Worm (Caenorhabditis elegans) whole organism, young adult: Measurements from ENCODE around the gene adbp-1.

Experiments used
- B0336.3 ChIP-seq: fragments of 200-800 bp; sonication (Bioruptor generic); IDR thresholded peaks from 2 replicates; pipeline ENCODE4 v1.3.6; 2022; ENCODE audit warnings: missing genetic modification characterization, missing compliant biosample characterization
- C17E4.6 ChIP-seq: fragments of 200-800 bp; sonication (Bioruptor generic); IDR thresholded peaks from 2 replicates; pipeline ENCODE4 v1.3.6; 2022; ENCODE audit warnings: missing genetic modification reagents, missing genetic modification characterization, missing compliant biosample characterization
- F10E7.11 ChIP-seq: sonication (generic microtip); optimal IDR thresholded peaks from 2 replicates; lab custom pipeline; 2017; ENCODE audit warnings: mild to moderate bottlenecking, missing genetic modification characterization, moderate library complexity, missing compliant biosample characterization
- F33H1.4 ChIP-seq: fragments of 200-800 bp; sonication (Bioruptor generic); IDR thresholded peaks from 2 replicates; pipeline ENCODE4 v1.3.6; 2022; ENCODE audit warnings: missing genetic modification reagents, missing genetic modification characterization, missing compliant biosample characterization
- F37B4.10 ChIP-seq: fragments of 200-800 bp; sonication (Bioruptor generic); IDR thresholded peaks from 2 replicates; pipeline ENCODE4 v1.3.6; 2022; ENCODE audit warnings: missing genetic modification characterization, missing compliant biosample characterization
- F52B5.7 ChIP-seq: sonication (generic microtip); optimal IDR thresholded peaks from 2 replicates; lab custom pipeline; 2016; ENCODE audit warnings: mild to moderate bottlenecking, missing genetic modification characterization, missing compliant biosample characterization
- T26A5.8 ChIP-seq: sonication (generic microtip); optimal IDR thresholded peaks from 2 replicates; lab custom pipeline; 2016; ENCODE audit warnings: missing genetic modification characterization, missing compliant biosample characterization
- Y67H2A.10 ChIP-seq: fragments of 200-800 bp; sonication (Bioruptor generic); conservative IDR thresholded peaks from 2 replicates; pipeline ENCODE4 v1.3.6; 2022; ENCODE audit warnings: missing genetic modification reagents, missing genetic modification characterization, missing compliant biosample characterization
- Y95B8A.8 ChIP-seq: fragments of 200-800 bp; sonication (Bioruptor generic); IDR thresholded peaks from 2 replicates; pipeline ENCODE4 v1.3.6; 2022; ENCODE audit warnings: missing genetic modification reagents, missing genetic modification characterization, missing compliant biosample characterization
- ZK185.1 ChIP-seq: sonication (generic microtip); optimal IDR thresholded peaks from 2 replicates; lab custom pipeline; 2016; ENCODE audit warnings: mild to moderate bottlenecking, missing genetic modification characterization, missing compliant biosample characterization; ENCODE audit not compliant: poor library complexity, severe bottlenecking
- akir-1 ChIP-seq: fragments of 200-800 bp; sonication (Bioruptor generic); optimal IDR thresholded peaks from 2 replicates; lab custom pipeline; 2018; ENCODE audit warnings: mild to moderate bottlenecking, missing genetic modification characterization, moderate library complexity, missing compliant biosample characterization
- aptf-3 ChIP-seq: fragments of 200-800 bp; sonication (Bioruptor generic); IDR thresholded peaks from 2 replicates; pipeline ENCODE4 v1.3.6; 2022; ENCODE audit warnings: missing genetic modification characterization, missing compliant biosample characterization
- atf-7 ChIP-seq: sonication (generic microtip); optimal IDR thresholded peaks from 2 replicates; lab custom pipeline; 2017; ENCODE audit warnings: mild to moderate bottlenecking, missing genetic modification characterization, missing compliant biosample characterization
- attf-5 ChIP-seq: fragments of 200-800 bp; sonication (Bioruptor generic); optimal IDR thresholded peaks from 2 replicates; lab custom pipeline; 2018; ENCODE audit warnings: mild to moderate bottlenecking, missing genetic modification characterization, missing compliant biosample characterization
- bed-1 ChIP-seq: fragments of 200-800 bp; sonication (Bioruptor generic); IDR thresholded peaks from 2 replicates; pipeline ENCODE4 v1.3.6; 2022; ENCODE audit warnings: missing genetic modification reagents, missing genetic modification characterization, missing compliant biosample characterization
- cebp-1 ChIP-seq, 2 experiments: fragments of 200-800 bp in 1 of 2; sonication (Bioruptor generic) in 1 of 2; sonication (generic microtip) in 1 of 2; IDR thresholded peaks in 1 of 2; optimal IDR thresholded peaks in 1 of 2; 2 replicates each; pipeline versions ENCODE4 v1.3.6 to Lab custom; 2017 to 2022; ENCODE audit warnings: missing compliant biosample characterization in 2 of 2, missing genetic modification characterization in 2 of 2, mild to moderate bottlenecking in 1 of 2, missing genetic modification reagents in 1 of 2, moderate library complexity in 1 of 2
- cebp-2 ChIP-seq: fragments of 200-800 bp; sonication (Bioruptor generic); IDR thresholded peaks from 2 replicates; pipeline ENCODE4 v1.3.6; 2022; ENCODE audit warnings: missing genetic modification characterization, missing compliant biosample characterization
- ceh-27 ChIP-seq: fragments of 200-800 bp; sonication (Bioruptor generic); optimal IDR thresholded peaks from 2 replicates; lab custom pipeline; 2018; ENCODE audit warnings: mild to moderate bottlenecking, missing genetic modification characterization, moderate library complexity, missing compliant biosample characterization
- ceh-58 ChIP-seq: fragments of 200-800 bp; sonication (Bioruptor generic); IDR thresholded peaks from 2 replicates; pipeline ENCODE4 v1.3.6; 2022; ENCODE audit warnings: missing genetic modification characterization, missing compliant biosample characterization
- ceh-79 ChIP-seq: sonication (generic microtip); optimal IDR thresholded peaks from 2 replicates; lab custom pipeline; 2017; ENCODE audit warnings: mild to moderate bottlenecking, missing genetic modification characterization, missing compliant biosample characterization
- die-1 ChIP-seq: sonication (generic microtip); optimal IDR thresholded peaks from 2 replicates; lab custom pipeline; 2016; ENCODE audit warnings: missing genotype, mild to moderate bottlenecking, missing genetic modification characterization, missing compliant biosample characterization
- dpl-1 ChIP-seq: fragments of 150-350 bp; optimal IDR thresholded peaks from 2 replicates; lab custom pipeline; 2014; ENCODE audit warnings: missing biosample characterization, missing genetic modification reagents, missing genetic modification characterization
- efl-1 ChIP-seq: fragments of 150-350 bp; optimal IDR thresholded peaks from 2 replicates; lab custom pipeline; 2014; ENCODE audit warnings: missing biosample characterization, missing genetic modification reagents, missing genetic modification characterization
- egl-18 ChIP-seq: fragments of 200-800 bp; sonication (Bioruptor generic); IDR thresholded peaks from 2 replicates; pipeline ENCODE4 v1.3.6; 2022; ENCODE audit warnings: missing genetic modification reagents, missing genetic modification characterization, missing compliant biosample characterization
- egl-44 ChIP-seq: fragments of 200-800 bp; sonication (Bioruptor generic); IDR thresholded peaks from 2 replicates; pipeline ENCODE4 v1.3.6; 2022; ENCODE audit warnings: missing genetic modification reagents, missing genetic modification characterization, missing compliant biosample characterization
- egrh-3 ChIP-seq: fragments of 200-800 bp; sonication (Bioruptor generic); IDR thresholded peaks from 2 replicates; pipeline ENCODE4 v1.3.6; 2022; ENCODE audit warnings: missing genetic modification reagents, missing genetic modification characterization, missing compliant biosample characterization
- fkh-3 ChIP-seq: sonication (generic microtip); optimal IDR thresholded peaks from 2 replicates; lab custom pipeline; 2016; ENCODE audit warnings: mild to moderate bottlenecking, missing genetic modification characterization, missing compliant biosample characterization
- lin-26 ChIP-seq: fragments of 200-800 bp; sonication (Bioruptor generic); IDR thresholded peaks from 2 replicates; pipeline ENCODE4 v1.3.6; 2022; ENCODE audit warnings: missing genetic modification reagents, missing genetic modification characterization, missing compliant biosample characterization
- lin-35 ChIP-seq, 3 experiments: fragments of 150-350 bp in 2 of 3; sonication (generic microtip) in 1 of 3; optimal IDR thresholded peaks; 2 replicates each; lab custom pipeline; 2014 to 2018; ENCODE audit warnings: missing biosample characterization in 3 of 3, missing genetic modification characterization in 3 of 3, missing genetic modification reagents in 3 of 3
- lir-1 ChIP-seq: fragments of 200-800 bp; sonication (Bioruptor generic); conservative IDR thresholded peaks from 2 replicates; pipeline ENCODE4 v1.3.6; 2022; ENCODE audit warnings: missing genetic modification reagents, missing genetic modification characterization, missing compliant biosample characterization
- madf-6 ChIP-seq: fragments of 200-800 bp; sonication (Bioruptor generic); IDR thresholded peaks from 2 replicates; pipeline ENCODE4 v1.3.6; 2022; ENCODE audit warnings: missing genetic modification reagents, missing genetic modification characterization, missing compliant biosample characterization
- madf-8 ChIP-seq: fragments of 200-800 bp; sonication (Bioruptor generic); conservative IDR thresholded peaks from 2 replicates; pipeline ENCODE4 v1.3.6; 2022; ENCODE audit warnings: missing genetic modification reagents, missing genetic modification characterization, missing compliant biosample characterization
- mcd-1 ChIP-seq: fragments of 200-800 bp; sonication (Bioruptor generic); IDR thresholded peaks from 2 replicates; pipeline ENCODE4 v1.3.6; 2022; ENCODE audit warnings: missing genetic modification reagents, missing genetic modification characterization, missing compliant biosample characterization
- mxl-1 ChIP-seq: sonication (generic microtip); optimal IDR thresholded peaks from 2 replicates; lab custom pipeline; 2016; ENCODE audit warnings: missing genetic modification characterization, missing compliant biosample characterization
- nfya-1 ChIP-seq: sonication (generic microtip); optimal IDR thresholded peaks from 2 replicates; lab custom pipeline; 2017; ENCODE audit warnings: antibody characterized with exemption, missing compliant biosample characterization, missing genetic modification characterization, borderline replicate concordance; ENCODE audit not compliant: insufficient read depth
- nhr-120 ChIP-seq: fragments of 200-800 bp; sonication (Bioruptor generic); IDR thresholded peaks from 2 replicates; pipeline ENCODE4 v1.3.6; 2022; ENCODE audit warnings: missing genetic modification characterization, missing compliant biosample characterization
- nhr-80 ChIP-seq: sonication (generic microtip); optimal IDR thresholded peaks from 2 replicates; lab custom pipeline; 2016; ENCODE audit warnings: missing genetic modification characterization, missing compliant biosample characterization
- nhr-90 ChIP-seq: sonication (generic microtip); optimal IDR thresholded peaks from 2 replicates; lab custom pipeline; 2016; ENCODE audit warnings: missing genotype, mild to moderate bottlenecking, missing genetic modification characterization, missing compliant biosample characterization
- pbrm-1 ChIP-seq: fragments of 200-800 bp; sonication (Bioruptor generic); IDR thresholded peaks from 2 replicates; pipeline ENCODE4 v1.3.6; 2022; ENCODE audit warnings: missing genetic modification reagents, missing genetic modification characterization, missing compliant biosample characterization
- pha-4 ChIP-seq: fragments of 150-350 bp; sonication (generic microtip); optimal IDR thresholded peaks from 2 replicates; lab custom pipeline; 2014; ENCODE audit warnings: missing biosample characterization, missing genetic modification reagents, missing genetic modification characterization
- rcor-1 ChIP-seq: fragments of 200-800 bp; sonication (Bioruptor generic); IDR thresholded peaks from 2 replicates; pipeline ENCODE4 v1.3.6; 2022; ENCODE audit warnings: missing genetic modification reagents, missing genetic modification characterization, missing compliant biosample characterization
- repo-1 ChIP-seq: sonication (generic microtip); optimal IDR thresholded peaks from 2 replicates; lab custom pipeline; 2017; ENCODE audit warnings: mild to moderate bottlenecking, missing genetic modification characterization, missing compliant biosample characterization
- sdz-38 ChIP-seq: sonication (generic microtip); optimal IDR thresholded peaks from 2 replicates; lab custom pipeline; 2016; ENCODE audit warnings: missing genotype, missing genetic modification characterization, missing compliant biosample characterization
- somi-1 ChIP-seq: fragments of 200-800 bp; sonication (Bioruptor generic); optimal IDR thresholded peaks from 2 replicates; lab custom pipeline; 2018; ENCODE audit warnings: mild to moderate bottlenecking, missing genetic modification characterization, missing compliant biosample characterization
- sptf-2 ChIP-seq: fragments of 200-800 bp; sonication (Bioruptor generic); optimal IDR thresholded peaks from 2 replicates; lab custom pipeline; 2018; ENCODE audit warnings: mild to moderate bottlenecking, missing genetic modification characterization, missing compliant biosample characterization
- xnd-1 ChIP-seq: sonication (generic microtip); optimal IDR thresholded peaks from 2 replicates; lab custom pipeline; 2016; ENCODE audit warnings: missing genotype, missing genetic modification reagents, missing genetic modification characterization, missing compliant biosample characterization
- zim-3 ChIP-seq: sonication (generic microtip); optimal IDR thresholded peaks from 2 replicates; lab custom pipeline; 2017; ENCODE audit warnings: mild to moderate bottlenecking, missing genetic modification characterization, moderate library complexity, missing compliant biosample characterization
- ztf-22 ChIP-seq: fragments of 200-800 bp; sonication (Bioruptor generic); optimal IDR thresholded peaks from 2 replicates; lab custom pipeline; 2018; ENCODE audit warnings: mild to moderate bottlenecking, missing genetic modification characterization, moderate library complexity, missing compliant biosample characterization
- ztf-28 ChIP-seq: fragments of 200-800 bp; sonication (Bioruptor generic); IDR thresholded peaks from 2 replicates; pipeline ENCODE4 v1.3.6; 2022; ENCODE audit warnings: missing genetic modification reagents, missing genetic modification characterization, missing compliant biosample characterization

The adbp-1 gene

ce11 chrII:11453025-11453424 is 9.1 kb downstream of the adbp-1 start, which contains the start of gene rsp-1 (continued):
- TF ChIP-seq Y95B8A.8 (GFP tag; lab: Robert Waterston, UW) (peak; percentile 93), ztf-28 (GFP tag; lab: Robert Waterston, UW) (0 out of 2 replicates have a peak, but pooled peaks have one; percentile 49), sptf-2 (GFP tag; lab: Kevin White, UChicago) (peak; percentile 4), dpl-1 (GFP tag; lab: Kevin White, UChicago) (peak; percentile 56), fkh-3 (no peak), nhr-120 (GFP tag; lab: Robert Waterston, UW) (no peak), madf-6 (GFP tag; lab: Robert Waterston, UW) (peak; percentile 84), ceh-27 (GFP tag; lab: Kevin White, UChicago) (peak; percentile 85), akir-1 (GFP tag; lab: Kevin White, UChicago) (no peak), egl-18 (GFP tag; lab: Robert Waterston, UW) (0 out of 2 replicates have a peak, but pooled peaks have one; percentile 30), ztf-22 (GFP tag; lab: Kevin White, UChicago) (no peak), F33H1.4 (peak; percentile 76), pha-4 (no peak), die-1 (tag; lab: Kevin White, UChicago) (peak; percentile 11), bed-1 (GFP tag; lab: Robert Waterston, UW) (no peak), nhr-90 (tag; lab: Kevin White, UChicago) (peak; percentile 23), ceh-79 (tag; lab: Kevin White, UChicago) (no peak), zim-3 (tag; lab: Kevin White, UChicago) (no peak), egrh-3 (GFP tag; lab: Robert Waterston, UW) (no peak), aptf-3 (GFP tag; lab: Robert Waterston, UW) (no peak), B0336.3 (peak; percentile 83), somi-1 (GFP tag; lab: Kevin White, UChicago) (peak; percentile 21), lin-26 (GFP tag; lab: Robert Waterston, UW) (no peak), egl-44 (0 out of 2 replicates have a peak, but pooled peaks have one; percentile 29), T26A5.8 (no peak), lin-35 (GFP tag; optimal IDR thresholded peaks at IDR 0.05; lab: Kevin White, UChicago) (peak in 2 of 3 experiments; percentile 74 to 93), efl-1 (peak; percentile 60), nhr-80 (tag; lab: Kevin White, UChicago) (peak; percentile 95), cebp-1 (GFP tag; IDR thresholded peaks at IDR 0.05; lab: Robert Waterston, UW) (peak; percentile 52), cebp-1 (tag; optimal IDR thresholded peaks at IDR 0.05; lab: Kevin White, UChicago) (peak; percentile 89), cebp-2 (GFP tag; lab: Robert Waterston, UW) (no peak), F52B5.7 (peak; percentile 16), xnd-1 (tag; lab: Kevin White, UChicago) (peak; percentile 46), ZK185.1 (peak; percentile 80), mxl-1 (tag; lab: Kevin White, UChicago) (no peak), atf-7 (tag; lab: Kevin White, UChicago) (peak; percentile 66), sdz-38 (tag; lab: Kevin White, UChicago) (no peak), mcd-1 (peak; percentile 90), ceh-58 (GFP tag; lab: Robert Waterston, UW) (no peak), F37B4.10 (GFP tag; lab: Robert Waterston, UW) (no peak), repo-1 (peak; percentile 69), lir-1 (0 out of 2 replicates have a peak, but pooled peaks have one; percentile 39), rcor-1 (GFP tag; lab: Robert Waterston, UW) (peak; percentile 88), nfya-1 (no peak), madf-8 (GFP tag; lab: Robert Waterston, UW) (peak; percentile 57), F10E7.11 (tag; lab: Kevin White, UChicago) (no peak), Y67H2A.10 (GFP tag; lab: Robert Waterston, UW) (peak; percentile 81), pbrm-1 (GFP tag; lab: Robert Waterston, UW) (peak; percentile 91), C17E4.6 (GFP tag; lab: Robert Waterston, UW) (peak; percentile 69), attf-5 (GFP tag; lab: Kevin White, UChicago) (peak; percentile 98)
